Worm (Caenorhabditis elegans): ENCODE data around the gene AH9.6.

DNA sequence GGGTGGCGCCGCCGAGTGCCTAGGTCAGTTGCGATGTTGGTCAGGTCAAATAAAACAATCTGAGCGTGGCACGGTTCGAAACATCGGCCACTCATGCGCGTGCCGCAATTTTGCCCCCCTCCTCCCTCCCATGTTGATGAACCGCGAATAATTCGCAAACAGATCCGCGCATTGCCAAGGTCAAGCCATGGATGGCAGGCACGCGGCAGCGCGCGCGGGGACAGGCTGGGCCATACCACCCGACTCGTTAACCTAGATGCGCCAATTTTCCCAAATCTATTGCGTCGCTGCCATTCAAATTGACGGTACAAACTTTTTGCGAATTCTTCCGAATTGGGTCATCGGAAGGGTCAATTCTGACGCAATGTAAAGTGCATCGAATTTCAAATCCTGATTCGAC is 51.3 kb downstream of the AH9.6 start:
- TF ChIP-seq unc-62 (GFP tag; optimal IDR thresholded peaks at IDR 0.05): no peak
- no peak for TF ChIP-seq ama-1 (optimal IDR thresholded peaks at IDR 0.05)
